Fruit fly (Drosophila melanogaster) S2 (cell line): ENCODE results near the gene CG43137.

ENCODE experiments used
- CG8478 ChIP-seq: fragments of >200 bp; optimal IDR thresholded peaks from 2 replicates; lab custom pipeline; 2018
- CTCF ChIP-seq, 2 experiments: fragments of >200 bp; optimal IDR thresholded peaks; 2 replicates each; lab custom pipeline; 2018

DNA sequence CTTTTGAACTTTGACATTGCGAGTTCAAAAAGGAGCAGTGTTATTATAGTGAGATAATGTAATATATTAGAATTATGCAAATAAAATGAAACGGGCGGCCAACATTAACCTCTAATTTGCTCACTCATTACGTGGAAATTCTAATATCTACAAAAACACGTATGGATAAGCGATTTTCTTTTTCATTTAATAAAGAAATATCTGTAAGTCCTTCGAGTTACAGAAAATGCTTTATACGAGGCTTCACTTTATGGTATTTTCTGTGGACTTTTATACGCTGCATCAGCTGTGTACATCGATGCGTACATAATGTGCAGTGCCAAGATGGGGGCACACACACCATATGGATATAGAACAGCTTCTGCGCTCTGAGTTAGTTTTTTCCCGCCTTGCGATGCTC, 21.0 kb upstream of the CG43137 start:
- TF ChIP-seq CTCF (optimal IDR thresholded peaks at IDR 0.05; lab: Kevin White, UChicago) (no peak), CG8478 (lab: Kevin White, UChicago) (no peak)
